Fruit fly (Drosophila melanogaster): ENCODE data around the gene noc.

noc gene

DNA sequence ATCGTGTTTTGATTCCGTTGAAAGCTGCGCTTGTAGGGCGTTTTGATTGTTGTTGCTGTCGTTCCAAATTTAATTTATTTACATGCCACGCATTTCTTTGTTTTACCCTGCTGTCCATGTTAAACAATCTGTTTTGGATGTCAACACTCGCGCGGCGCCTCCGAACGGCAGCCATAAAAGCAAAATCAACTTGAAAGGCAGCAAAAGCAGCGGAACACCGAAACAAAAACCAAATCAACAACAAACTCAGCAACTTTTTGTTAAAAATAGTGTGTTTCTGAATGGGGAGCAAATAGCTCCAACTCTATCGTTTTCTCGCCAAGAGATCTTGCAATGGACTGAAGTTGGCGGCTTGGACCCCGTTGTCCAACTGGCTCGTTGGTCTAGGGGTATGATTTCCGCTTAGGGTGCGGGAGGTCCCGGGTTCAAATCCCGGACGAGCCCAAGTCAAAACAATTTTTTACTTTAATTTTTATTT lies 4.9 kb downstream of the noc start (continued):
- TF ChIP-seq Trl (optimal IDR thresholded peaks at IDR 0.05), result no peak
- no peak for TF ChIP-seq Trl (GFP tag; optimal IDR thresholded peaks at IDR 0.05)
- TF ChIP-seq ato (GFP tag; IDR thresholded peaks at IDR 0.05; ENCODE audit: partially characterized antibody), result peak; percentile 72; the same call in 1 of the 2 replicates
- no peak for TF ChIP-seq p53 (GFP tag; optimal IDR thresholded peaks at IDR 0.05)
- no peak for TF ChIP-seq CG8290 (GFP tag; optimal IDR thresholded peaks at IDR 0.05)
- peak in 1 of 2 experiments; percentile 44 for TF ChIP-seq CG8290 (tag; optimal IDR thresholded peaks at IDR 0.05)
- peak; percentile 8 for TF ChIP-seq CG4707 (GFP tag; optimal IDR thresholded peaks at IDR 0.05)
- TF ChIP-seq Rfx (GFP tag; IDR thresholded peaks at IDR 0.05), result peak; percentile 49
- TF ChIP-seq Hr3 (GFP tag; optimal IDR thresholded peaks at IDR 0.05), result no peak
- TF ChIP-seq Bdp1 (GFP tag; optimal IDR thresholded peaks at IDR 0.05), result peak; percentile 98
- no peak for TF ChIP-seq Hmx (GFP tag; optimal IDR thresholded peaks at IDR 0.05)
- no peak for TF ChIP-seq CG11696 (GFP tag; IDR thresholded peaks at IDR 0.05)
- no peak for TF ChIP-seq row (GFP tag; IDR thresholded peaks at IDR 0.05)
- no peak for TF ChIP-seq GATAe (GFP tag; conservative IDR thresholded peaks at IDR 0.05)
- no peak for TF ChIP-seq CG10366 (GFP tag; IDR thresholded peaks at IDR 0.05)
- TF ChIP-seq Dll (GFP tag; IDR thresholded peaks at IDR 0.05; ENCODE audit: partially characterized antibody), result peak; percentile 52; the same call in 2 of the 4 replicates
- TF ChIP-seq CG17328 (GFP tag; IDR thresholded peaks at IDR 0.05), result no peak; the same call in 1 of the 2 replicates
- no peak for TF ChIP-seq CG17385 (GFP tag; optimal IDR thresholded peaks at IDR 0.05)
- TF ChIP-seq abd-A (tag; optimal IDR thresholded peaks at IDR 0.05), result no peak
- TF ChIP-seq lov (optimal IDR thresholded peaks at IDR 0.05), result no peak
- TF ChIP-seq lov (GFP tag; IDR thresholded peaks at IDR 0.05), result 0 out of 3 replicates have a peak, but pooled peaks have one; percentile 15
- TF ChIP-seq HmgZ (tag; optimal IDR thresholded peaks at IDR 0.05), result peak; percentile 6
- no peak for TF ChIP-seq CG5953 (GFP tag; IDR thresholded peaks at IDR 0.05)
- TF ChIP-seq onecut (GFP tag; IDR thresholded peaks at IDR 0.05), result no peak
- no peak for TF ChIP-seq tgo (GFP tag; IDR thresholded peaks at IDR 0.05)
- 0 out of 3 replicates have a peak, but pooled peaks have one; percentile 56 for TF ChIP-seq hb (GFP tag; IDR thresholded peaks at IDR 0.05; ENCODE audit: partially characterized antibody)
- TF ChIP-seq gem (tag; optimal IDR thresholded peaks at IDR 0.05), result no peak
- no peak for TF ChIP-seq zen (tag; optimal IDR thresholded peaks at IDR 0.05)
- TF ChIP-seq Hey (tag; optimal IDR thresholded peaks at IDR 0.05), result no peak
- no peak for TF ChIP-seq kni (GFP tag; optimal IDR thresholded peaks at IDR 0.05)
- TF ChIP-seq cwo (GFP tag; optimal IDR thresholded peaks at IDR 0.05), result no peak
- no peak for TF ChIP-seq CG7271 (tag; optimal IDR thresholded peaks at IDR 0.05)
- no peak for TF ChIP-seq kah (GFP tag; optimal IDR thresholded peaks at IDR 0.05)
- TF ChIP-seq gro (GFP tag; optimal IDR thresholded peaks at IDR 0.05), result no peak
- no peak for TF ChIP-seq CG7372 (GFP tag; IDR thresholded peaks at IDR 0.05)
- TF ChIP-seq CG3726 (GFP tag; IDR thresholded peaks at IDR 0.05), result no peak
- peak; percentile 61 for TF ChIP-seq tna (GFP tag; IDR thresholded peaks at IDR 0.05; ENCODE audit: partially characterized antibody)
- no peak for TF ChIP-seq CG17568 (GFP tag; optimal IDR thresholded peaks at IDR 0.05)
- no peak for TF ChIP-seq ftz-f1 (GFP tag; optimal IDR thresholded peaks at IDR 0.05)
- TF ChIP-seq CG15601 (tag; optimal IDR thresholded peaks at IDR 0.05), result no peak
- no peak for TF ChIP-seq CG18262 (tag; optimal IDR thresholded peaks at IDR 0.05)
- TF ChIP-seq Mrtf (GFP tag; IDR thresholded peaks at IDR 0.05), result no peak
- TF ChIP-seq Dad (GFP tag; optimal IDR thresholded peaks at IDR 0.05), result no peak
- TF ChIP-seq ttk (GFP tag; IDR thresholded peaks at IDR 0.05), result no peak
- no peak for TF ChIP-seq Atf3 (GFP tag; optimal IDR thresholded peaks at IDR 0.05)
- TF ChIP-seq CG30020 (tag; optimal IDR thresholded peaks at IDR 0.05), result no peak
- TF ChIP-seq mam (GFP tag; optimal IDR thresholded peaks at IDR 0.05), result no peak
- TF ChIP-seq CG7839 (tag; optimal IDR thresholded peaks at IDR 0.05), result no peak
- no peak for TF ChIP-seq CoRest (tag; optimal IDR thresholded peaks at IDR 0.05)
- TF ChIP-seq CG6791 (GFP tag; IDR thresholded peaks at IDR 0.05; ENCODE audit: partially characterized antibody), result peak; percentile 89
- no peak for TF ChIP-seq CG12236 (GFP tag; optimal IDR thresholded peaks at IDR 0.05)
- TF ChIP-seq CG6689 (GFP tag; IDR thresholded peaks at IDR 0.05), result 0 out of 2 replicates have a peak, but pooled peaks have one; percentile 4

All from whole organism, embryonic.